Worm (Caenorhabditis elegans) whole organism, L4/young adult: ENCODE measurements around the gene T03G11.9.

Source experiments
- dao-5 ChIP-seq: sonication (generic microtip); optimal IDR thresholded peaks from 2 replicates; lab custom pipeline; 2016; ENCODE audit warnings: missing genotype, missing genetic modification characterization, moderate library complexity, missing compliant biosample characterization
- him-1 ChIP-seq: sonication (generic microtip); optimal IDR thresholded peaks from 2 replicates; lab custom pipeline; 2016; ENCODE audit warnings: missing genotype, missing genetic modification reagents, missing genetic modification characterization, missing compliant biosample characterization

ce11 chrX:5135548-5135947 is 48.5 kb upstream of the T03G11.9 start:
- TF ChIP-seq dao-5 (tag; lab: Kevin White, UChicago), result no peak
- no peak for TF ChIP-seq him-1 (tag; lab: Kevin White, UChicago)
